Worm (Caenorhabditis elegans) whole organism, late embryonic: ENCODE measurements around the gene pax-1.

Experiments
- fkh-10 ChIP-seq: fragments of 150-350 bp; optimal IDR thresholded peaks from 2 replicates; lab custom pipeline; 2014; ENCODE audit warnings: missing biosample characterization, missing genetic modification reagents, missing genetic modification characterization
- madf-2 ChIP-seq: sonication (generic microtip); optimal IDR thresholded peaks from 2 replicates; lab custom pipeline; 2017; ENCODE audit warnings: missing genetic modification characterization, missing compliant biosample characterization
- nfya-1 ChIP-seq: sonication (generic microtip); optimal IDR thresholded peaks from 2 replicates; lab custom pipeline; 2017; ENCODE audit warnings: missing genetic modification characterization, mild to moderate bottlenecking, missing compliant biosample characterization, antibody characterized with exemption, moderate library complexity
- sdc-2 ChIP-seq: sonication (generic microtip); optimal IDR thresholded peaks from 2 replicates; lab custom pipeline; 2016; ENCODE audit warnings: missing genotype, missing genetic modification characterization, missing compliant biosample characterization
- tbx-2 ChIP-seq: sonication (generic microtip); optimal IDR thresholded peaks from 2 replicates; lab custom pipeline; 2016; ENCODE audit warnings: missing genetic modification characterization, missing compliant biosample characterization
- unc-55 ChIP-seq: sonication (generic microtip); optimal IDR thresholded peaks from 2 replicates; lab custom pipeline; 2017; ENCODE audit warnings: missing biosample characterization, missing genetic modification reagents, missing genetic modification characterization

DNA sequence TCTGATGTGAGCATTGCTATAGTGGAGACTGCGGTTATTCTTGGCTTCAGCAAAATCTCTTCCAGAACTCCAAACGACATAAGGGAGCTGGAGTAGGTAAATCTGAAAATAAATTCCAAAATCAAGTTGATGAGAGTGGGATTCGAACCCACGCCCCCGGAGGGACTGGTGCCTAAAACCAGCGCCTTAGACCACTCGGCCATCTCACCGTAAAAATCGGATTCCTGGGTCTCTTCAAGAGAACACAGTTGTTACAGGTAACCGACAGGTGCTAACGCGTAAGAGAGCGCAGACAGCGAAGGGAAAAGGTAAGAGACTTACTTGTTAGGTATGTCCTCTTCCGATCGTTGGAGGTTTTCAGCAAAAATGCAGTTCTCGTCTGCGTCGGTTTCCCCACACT lies 10.6 kb downstream of the pax-1 start:
- TF ChIP-seq tbx-2 (tag; lab: Kevin White, UChicago) (no peak), sdc-2 (tag; lab: Kevin White, UChicago) (peak; percentile 3), nfya-1 (tag; lab: Kevin White, UChicago) (no peak), fkh-10 (GFP tag; lab: Kevin White, UChicago) (no peak), madf-2 (tag; lab: Kevin White, UChicago) (no peak), unc-55 (GFP tag; lab: Kevin White, UChicago) (no peak)
